Fruit fly (Drosophila melanogaster) whole organism, embryonic: ENCODE results near the gene upSET.

Experiments
- Adf1 ChIP-seq: fragments of 200-800 bp; sonication (Bioruptor generic); IDR thresholded peaks from 2 replicates; pipeline ENCODE4 v1.3.6; 2022; ENCODE audit warnings: missing biosample characterization, missing genetic modification characterization
- Atf3 ChIP-seq: fragments of 200-800 bp; sonication (Bioruptor generic); optimal IDR thresholded peaks from 3 replicates; lab custom pipeline; 2016; ENCODE audit warnings: missing biosample characterization, missing genetic modification characterization
- B-H1 ChIP-seq: fragments of 200-800 bp; sonication (Bioruptor generic); IDR thresholded peaks from 3 replicates; pipeline ENCODE4 v1.3.6; 2022; ENCODE audit warnings: missing biosample characterization, missing genetic modification characterization
- B-H2 ChIP-seq: fragments of 200-800 bp; sonication (Bioruptor generic); optimal IDR thresholded peaks from 2 replicates; lab custom pipeline; 2018; ENCODE audit warnings: missing biosample characterization, mild to moderate bottlenecking, missing genetic modification characterization
- CG10431 ChIP-seq: fragments of 200-800 bp; sonication (Bioruptor generic); optimal IDR thresholded peaks from 3 replicates; lab custom pipeline; 2018; ENCODE audit warnings: missing biosample characterization, mild to moderate bottlenecking, missing genetic modification characterization
- CG11456 ChIP-seq: fragments of 200-800 bp; sonication (Bioruptor generic); IDR thresholded peaks from 3 replicates; pipeline ENCODE4 v1.3.6; 2022; ENCODE audit warnings: missing biosample characterization, missing genetic modification characterization
- CG14710 ChIP-seq: fragments of 200-800 bp; sonication (Bioruptor generic); optimal IDR thresholded peaks from 3 replicates; lab custom pipeline; 2019; ENCODE audit warnings: missing biosample characterization, mild to moderate bottlenecking, missing genetic modification characterization, moderate library complexity
- CG15479 ChIP-seq: fragments of 200-800 bp; sonication (Bioruptor generic); optimal IDR thresholded peaks from 3 replicates; lab custom pipeline; 2019; ENCODE audit warnings: missing biosample characterization, mild to moderate bottlenecking, missing genetic modification characterization, moderate library complexity
- CG16813 ChIP-seq: fragments of 200-800 bp; sonication (Bioruptor generic); IDR thresholded peaks from 3 replicates; pipeline ENCODE4 v1.3.6; 2022; ENCODE audit warnings: missing biosample characterization, missing genetic modification characterization; ENCODE audit not compliant: partially characterized antibody
- CG18619 ChIP-seq: fragments of 200-800 bp; sonication (Bioruptor generic); optimal IDR thresholded peaks from 3 replicates; lab custom pipeline; 2017; ENCODE audit warnings: missing biosample characterization, mild to moderate bottlenecking, missing genetic modification characterization
- CG2129 ChIP-seq: fragments of 200-800 bp; sonication (Bioruptor generic); IDR thresholded peaks from 2 replicates; pipeline ENCODE4 v1.3.6; 2022; ENCODE audit warnings: missing biosample characterization, missing genetic modification characterization; ENCODE audit not compliant: partially characterized antibody
- CG2889 ChIP-seq: fragments of 200-800 bp; sonication (Bioruptor generic); IDR thresholded peaks from 3 replicates; pipeline ENCODE4 v1.3.6; 2022; ENCODE audit warnings: missing biosample characterization, missing genetic modification characterization
- CG32532 ChIP-seq: fragments of 200-800 bp; sonication (Bioruptor generic); IDR thresholded peaks from 2 replicates; pipeline ENCODE4 v1.3.6; 2022; ENCODE audit warnings: missing biosample characterization, missing genetic modification characterization
- CG34422 ChIP-seq: fragments of 200-800 bp; sonication (Bioruptor generic); IDR thresholded peaks from 3 replicates; pipeline ENCODE4 v1.3.6; 2022; ENCODE audit warnings: missing biosample characterization, missing genetic modification characterization
- CG4424 ChIP-seq: fragments of 200-800 bp; sonication (Bioruptor generic); optimal IDR thresholded peaks from 3 replicates; lab custom pipeline; 2016; ENCODE audit warnings: missing biosample characterization, missing genetic modification characterization
- CG7745 ChIP-seq: fragments of 200-800 bp; sonication (Bioruptor generic); optimal IDR thresholded peaks from 2 replicates; lab custom pipeline; 2018; ENCODE audit warnings: missing biosample characterization, mild to moderate bottlenecking, missing genetic modification characterization, moderate library complexity
- CG7928 ChIP-seq: fragments of 200-800 bp; sonication (Bioruptor generic); optimal IDR thresholded peaks from 2 replicates; lab custom pipeline; 2017; ENCODE audit warnings: missing biosample characterization, mild to moderate bottlenecking, missing genetic modification characterization
- CG8478 ChIP-seq: fragments of >200 bp; optimal IDR thresholded peaks from 2 replicates; lab custom pipeline; 2018
- CG8765 ChIP-seq: fragments of 200-800 bp; sonication (Bioruptor generic); IDR thresholded peaks from 2 replicates; pipeline ENCODE4 v1.3.6; 2022; ENCODE audit warnings: missing biosample characterization, missing genetic modification characterization
- CG9437 ChIP-seq: fragments of 200-800 bp; sonication (Bioruptor generic); optimal IDR thresholded peaks from 2 replicates; lab custom pipeline; 2018; ENCODE audit warnings: missing biosample characterization, mild to moderate bottlenecking, missing genetic modification characterization
- CG9609 ChIP-seq: fragments of 200-800 bp; sonication (Bioruptor generic); optimal IDR thresholded peaks from 3 replicates; lab custom pipeline; 2016; ENCODE audit warnings: missing biosample characterization, missing genetic modification characterization
- CG9727 ChIP-seq: fragments of 200-800 bp; sonication (Bioruptor generic); optimal IDR thresholded peaks from 3 replicates; lab custom pipeline; 2017; ENCODE audit warnings: missing biosample characterization, mild to moderate bottlenecking, missing genetic modification characterization
- CG9876 ChIP-seq: fragments of 200-800 bp; sonication (Bioruptor generic); optimal IDR thresholded peaks from 2 replicates; lab custom pipeline; 2016; ENCODE audit warnings: missing biosample characterization, missing genetic modification characterization
- CoRest ChIP-seq: fragments of 200-800 bp; sonication (Bioruptor generic); optimal IDR thresholded peaks from 3 replicates; lab custom pipeline; 2018; ENCODE audit warnings: missing biosample characterization, mild to moderate bottlenecking, missing genetic modification characterization, moderate library complexity
- Dll ChIP-seq: fragments of 200-800 bp; sonication (Bioruptor generic); IDR thresholded peaks from 4 replicates; pipeline ENCODE4 v1.3.6; 2022; ENCODE audit warnings: missing biosample characterization, missing genetic modification characterization; ENCODE audit not compliant: partially characterized antibody
- Drgx ChIP-seq: fragments of 200-800 bp; sonication (Bioruptor generic); IDR thresholded peaks from 2 replicates; pipeline ENCODE4 v1.3.6; 2022; ENCODE audit warnings: missing biosample characterization, missing genetic modification characterization
- Fer2 ChIP-seq: fragments of 200-800 bp; sonication (Bioruptor generic); optimal IDR thresholded peaks from 2 replicates; lab custom pipeline; 2018; ENCODE audit warnings: missing biosample characterization, mild to moderate bottlenecking, missing genetic modification characterization, moderate library complexity
- Lim3 ChIP-seq: fragments of 200-800 bp; sonication (Bioruptor generic); IDR thresholded peaks from 2 replicates; pipeline ENCODE4 v1.3.6; 2022; ENCODE audit warnings: missing biosample characterization, missing genetic modification characterization
- MESR4 ChIP-seq: fragments of 200-800 bp; sonication (Bioruptor generic); optimal IDR thresholded peaks from 2 replicates; lab custom pipeline; 2018; ENCODE audit warnings: missing biosample characterization, mild to moderate bottlenecking, missing genetic modification characterization, moderate library complexity
- MTF-1 ChIP-seq: fragments of 200-800 bp; sonication (Bioruptor generic); optimal IDR thresholded peaks from 2 replicates; lab custom pipeline; 2018; ENCODE audit warnings: missing biosample characterization, mild to moderate bottlenecking, missing genetic modification characterization, borderline replicate concordance
- Mad ChIP-seq: fragments of 200-800 bp; sonication (Bioruptor generic); optimal IDR thresholded peaks from 2 replicates; lab custom pipeline; 2016; ENCODE audit warnings: missing biosample characterization, missing genetic modification characterization
- Oaz ChIP-seq: fragments of 200-800 bp; sonication (Bioruptor generic); IDR thresholded peaks from 2 replicates; pipeline ENCODE4 v1.3.6; 2022; ENCODE audit warnings: missing biosample characterization, missing genetic modification characterization
- Optix ChIP-seq: fragments of 200-800 bp; sonication (Bioruptor generic); IDR thresholded peaks from 3 replicates; pipeline ENCODE4 v1.3.6; 2022; ENCODE audit warnings: missing biosample characterization, missing genetic modification characterization
- Sox100B ChIP-seq: fragments of 200-800 bp; sonication (Bioruptor generic); optimal IDR thresholded peaks from 3 replicates; lab custom pipeline; 2018; ENCODE audit warnings: missing biosample characterization, mild to moderate bottlenecking, missing genetic modification characterization
- TFAM ChIP-seq: fragments of 200-800 bp; sonication (Bioruptor generic); optimal IDR thresholded peaks from 2 replicates; lab custom pipeline; 2017; ENCODE audit warnings: missing biosample characterization, missing genetic modification characterization, inconsistent platforms
- aop ChIP-seq: fragments of 200-800 bp; sonication (Bioruptor generic); IDR thresholded peaks from 2 replicates; pipeline ENCODE4 v1.3.6; 2022; ENCODE audit warnings: missing biosample characterization, missing genetic modification characterization
- dmrt11E ChIP-seq: fragments of 200-800 bp; sonication (Bioruptor generic); optimal IDR thresholded peaks from 3 replicates; lab custom pipeline; 2018; ENCODE audit warnings: missing biosample characterization, mild to moderate bottlenecking, missing genetic modification characterization, moderate library complexity
- dysf ChIP-seq: fragments of 200-800 bp; sonication (Bioruptor generic); IDR thresholded peaks from 3 replicates; pipeline ENCODE4 v1.3.6; 2022; ENCODE audit warnings: missing biosample characterization, missing genetic modification characterization
- esg ChIP-seq: fragments of 200-800 bp; sonication (Bioruptor generic); conservative IDR thresholded peaks from 2 replicates; pipeline ENCODE4 v1.3.6; 2022; ENCODE audit warnings: missing biosample characterization, missing genetic modification characterization
- eve ChIP-seq, 2 experiments: fragments of >200 bp; optimal IDR thresholded peaks; 2 replicates each; lab custom pipeline; 2017; ENCODE audit warnings: missing biosample characterization in 2 of 2, missing genetic modification characterization in 2 of 2
- eyg ChIP-seq: fragments of 200-800 bp; sonication (Bioruptor generic); optimal IDR thresholded peaks from 3 replicates; lab custom pipeline; 2016; ENCODE audit warnings: missing biosample characterization, missing genetic modification characterization
- gcm ChIP-seq: fragments of 200-800 bp; sonication (Bioruptor generic); optimal IDR thresholded peaks from 2 replicates; lab custom pipeline; 2019; ENCODE audit warnings: missing biosample characterization, mild to moderate bottlenecking, missing genetic modification characterization, moderate library complexity
- gcm2 ChIP-seq: fragments of 200-800 bp; sonication (Bioruptor generic); optimal IDR thresholded peaks from 2 replicates; lab custom pipeline; 2016; ENCODE audit warnings: missing biosample characterization, missing genetic modification characterization
- grau ChIP-seq: fragments of 200-800 bp; optimal IDR thresholded peaks from 3 replicates; lab custom pipeline; 2019; ENCODE audit warnings: missing biosample characterization, mild to moderate bottlenecking, missing genetic modification characterization, moderate library complexity
- gsb ChIP-seq: fragments of 200-800 bp; sonication (Bioruptor generic); IDR thresholded peaks from 2 replicates; pipeline ENCODE4 v1.3.6; 2022; ENCODE audit warnings: missing biosample characterization, missing genetic modification characterization
- ham ChIP-seq: fragments of 200-800 bp; sonication (Bioruptor generic); IDR thresholded peaks from 2 replicates; pipeline ENCODE4 v1.3.6; 2022; ENCODE audit warnings: missing biosample characterization, missing genetic modification characterization
- inv ChIP-seq: fragments of 200-800 bp; sonication (Bioruptor generic); IDR thresholded peaks from 2 replicates; pipeline ENCODE4 v1.3.6; 2022; ENCODE audit warnings: missing biosample characterization, missing genetic modification characterization; ENCODE audit not compliant: partially characterized antibody
- nerfin-2 ChIP-seq: fragments of 200-800 bp; sonication (Bioruptor generic); IDR thresholded peaks from 2 replicates; pipeline ENCODE4 v1.3.6; 2022; ENCODE audit warnings: missing biosample characterization, missing genetic modification characterization; ENCODE audit not compliant: partially characterized antibody
- pb ChIP-seq: fragments of 200-800 bp; sonication (Bioruptor generic); optimal IDR thresholded peaks from 3 replicates; lab custom pipeline; 2016; ENCODE audit warnings: missing biosample characterization, missing genetic modification characterization
- ro ChIP-seq: fragments of 200-800 bp; sonication (Bioruptor generic); IDR thresholded peaks from 2 replicates; pipeline ENCODE4 v1.3.6; 2022; ENCODE audit warnings: missing biosample characterization, missing genetic modification characterization
- sens ChIP-seq: fragments of 200-800 bp; sonication (Bioruptor generic); peaks from one replicate; lab custom pipeline; 2016; ENCODE audit warnings: missing biosample characterization, missing genetic modification characterization

upSET gene

DNA sequence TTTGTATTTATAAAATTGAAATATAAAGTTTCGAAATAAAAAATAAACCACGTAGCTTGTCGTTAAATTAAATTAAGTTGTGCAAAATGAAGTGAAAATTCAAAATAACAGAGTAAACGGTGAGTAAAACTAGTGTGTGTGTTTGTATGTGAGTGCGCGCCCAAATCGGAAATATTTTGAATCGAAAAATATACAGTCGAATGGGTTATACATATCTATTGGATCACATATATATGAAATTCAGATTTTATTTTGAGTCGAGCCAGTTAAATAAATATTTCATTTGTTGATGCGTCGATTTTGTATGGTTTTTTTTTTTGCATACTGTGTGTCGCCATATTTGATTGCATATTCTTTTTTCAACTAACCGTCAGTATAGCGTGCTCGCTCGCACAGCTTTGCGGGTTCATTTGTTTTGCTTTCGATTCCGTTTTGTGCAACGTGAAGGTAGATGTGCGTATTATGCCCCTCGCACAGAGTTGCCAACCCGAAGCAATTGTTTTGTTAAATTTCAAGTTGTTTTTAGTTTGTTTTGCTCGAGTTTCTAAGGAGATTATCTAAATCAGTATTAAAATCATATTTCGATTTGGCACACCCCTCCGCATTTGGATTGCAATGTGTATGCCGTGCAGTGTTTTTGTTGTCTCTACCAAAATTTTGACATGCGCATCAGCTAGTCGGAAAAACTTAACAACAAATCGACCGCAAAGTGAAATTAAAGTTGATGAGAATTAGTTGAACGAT is 1.5 kb downstream of the upSET start:
- TF ChIP-seq CG9727 (no peak), aop (GFP tag; lab: Robert Waterston, UW) (no peak), CG7745 (no peak), gcm2 (no peak), CG4424 (GFP tag; lab: Kevin White, UChicago) (no peak), Sox100B (GFP tag; lab: Kevin White, UChicago) (peak; percentile 3), dysf (no peak), CG32532 (GFP tag; lab: Robert Waterston, UW) (0 out of 2 replicates have a peak, but pooled peaks have one; percentile 5), CG8765 (no peak), dmrt11E (tag; lab: Kevin White, UChicago) (no peak), CG18619 (peak; percentile 12), CoRest (no peak), CG9437 (peak; percentile 93), CG2129 (GFP tag; lab: Robert Waterston, UW) (no peak), TFAM (GFP tag; lab: Kevin White, UChicago) (no peak), Dll (GFP tag; lab: Robert Waterston, UW) (no peak), CG15479 (peak; percentile 68), Atf3 (GFP tag; lab: Kevin White, UChicago) (no peak), MESR4 (no peak), Fer2 (no peak), gsb (no peak), nerfin-2 (no peak), eyg (GFP tag; lab: Kevin White, UChicago) (no peak), gcm (GFP tag; lab: Kevin White, UChicago) (no peak), B-H2 (GFP tag; lab: Kevin White, UChicago) (no peak), eve (GFP tag; optimal IDR thresholded peaks at IDR 0.05; lab: Kevin White, UChicago) (no peak), B-H1 (GFP tag; lab: Robert Waterston, UW) (no peak), grau (tag; lab: Kevin White, UChicago) (peak; percentile 18), CG9876 (no peak), CG11456 (no peak), Adf1 (GFP tag; lab: Robert Waterston, UW) (no peak), Oaz (GFP tag; lab: Robert Waterston, UW) (no peak), pb (no peak), Optix (GFP tag; lab: Robert Waterston, UW) (no peak), CG8478 (no peak), ro (GFP tag; lab: Robert Waterston, UW) (no peak), CG9609 (GFP tag; lab: Kevin White, UChicago) (no peak), MTF-1 (no peak), ham (GFP tag; lab: Robert Waterston, UW) (no peak), CG14710 (tag; lab: Kevin White, UChicago) (no peak), CG10431 (GFP tag; lab: Kevin White, UChicago) (no peak), Lim3 (GFP tag; lab: Robert Waterston, UW) (no peak), CG2889 (GFP tag; lab: Robert Waterston, UW) (no peak), CG34422 (GFP tag; lab: Robert Waterston, UW) (0 out of 3 replicates have a peak, but pooled peaks have one; percentile 14), esg (GFP tag; lab: Robert Waterston, UW) (no peak), inv (GFP tag; lab: Robert Waterston, UW) (no peak), sens (GFP tag; lab: Kevin White, UChicago) (peak; percentile 88), Drgx (0 out of 2 replicates have a peak, but pooled peaks have one; percentile 21), CG7928 (GFP tag; lab: Kevin White, UChicago) (no peak), Mad (no peak), CG16813 (no peak)
